Fruit fly (Drosophila melanogaster) whole organism, embryonic: ENCODE measurements around the gene CG33773.

ENCODE experiments used
- Ada2b ChIP-seq: fragments of 200-800 bp; sonication (Bioruptor generic); IDR thresholded peaks from 2 replicates; pipeline ENCODE4 v1.3.6; 2022; ENCODE audit warnings: missing biosample characterization, missing genetic modification characterization
- Atf3 ChIP-seq: fragments of 200-800 bp; sonication (Bioruptor generic); optimal IDR thresholded peaks from 3 replicates; lab custom pipeline; 2016; ENCODE audit warnings: missing biosample characterization, missing genetic modification characterization
- B-H2 ChIP-seq: fragments of 200-800 bp; sonication (Bioruptor generic); optimal IDR thresholded peaks from 2 replicates; lab custom pipeline; 2018; ENCODE audit warnings: missing biosample characterization, mild to moderate bottlenecking, missing genetic modification characterization
- CG10543 ChIP-seq: fragments of 200-800 bp; sonication (Bioruptor generic); optimal IDR thresholded peaks from 3 replicates; lab custom pipeline; 2017; ENCODE audit warnings: missing biosample characterization, mild to moderate bottlenecking, missing genetic modification characterization, moderate library complexity
- CG11504 ChIP-seq: fragments of 200-800 bp; sonication (Bioruptor generic); optimal IDR thresholded peaks from 3 replicates; lab custom pipeline; 2019; ENCODE audit warnings: missing biosample characterization, mild to moderate bottlenecking, missing genetic modification characterization, moderate library complexity
- CG12299 ChIP-seq: fragments of 200-800 bp; sonication (Bioruptor generic); optimal IDR thresholded peaks from 2 replicates; lab custom pipeline; 2018; ENCODE audit warnings: missing biosample characterization, mild to moderate bottlenecking, missing genetic modification characterization
- CG12659 ChIP-seq: fragments of 200-800 bp; sonication (Bioruptor generic); optimal IDR thresholded peaks from 3 replicates; lab custom pipeline; 2017; ENCODE audit warnings: mild to moderate bottlenecking, missing biosample characterization, missing genetic modification reagents, missing genetic modification characterization
- CG12769 ChIP-seq: fragments of 200-800 bp; sonication (Bioruptor generic); optimal IDR thresholded peaks from 2 replicates; lab custom pipeline; 2019; ENCODE audit warnings: missing biosample characterization, mild to moderate bottlenecking, missing genetic modification characterization, moderate library complexity
- CG14014 ChIP-seq: fragments of 200-800 bp; sonication (Bioruptor generic); IDR thresholded peaks from 2 replicates; pipeline ENCODE4 v1.3.6; 2022; ENCODE audit warnings: missing biosample characterization, missing genetic modification characterization
- CG15011 ChIP-seq: fragments of 200-800 bp; sonication (Bioruptor generic); optimal IDR thresholded peaks from 3 replicates; lab custom pipeline; 2018; ENCODE audit warnings: missing biosample characterization, mild to moderate bottlenecking, missing genetic modification characterization
- CG17385 ChIP-seq: fragments of 200-800 bp; sonication (Bioruptor generic); optimal IDR thresholded peaks from 3 replicates; lab custom pipeline; 2018; ENCODE audit warnings: missing biosample characterization, mild to moderate bottlenecking, missing genetic modification characterization
- CG18011 ChIP-seq: fragments of 200-800 bp; sonication (Bioruptor generic); optimal IDR thresholded peaks from 2 replicates; lab custom pipeline; 2017; ENCODE audit warnings: missing biosample characterization, missing genetic modification characterization, mild to moderate bottlenecking, moderate library complexity, missing genotype
- CG18476 ChIP-seq: fragments of 200-800 bp; sonication (Bioruptor generic); optimal IDR thresholded peaks from 2 replicates; lab custom pipeline; 2016; ENCODE audit warnings: missing biosample characterization, mild to moderate bottlenecking, missing genetic modification characterization
- CG2116 ChIP-seq: fragments of 200-800 bp; sonication (Bioruptor generic); optimal IDR thresholded peaks from 3 replicates; lab custom pipeline; 2018; ENCODE audit warnings: missing biosample characterization, mild to moderate bottlenecking, missing genetic modification characterization
- CG2202 ChIP-seq: fragments of 200-800 bp; sonication (Bioruptor generic); optimal IDR thresholded peaks from 2 replicates; lab custom pipeline; 2018; ENCODE audit warnings: missing biosample characterization, mild to moderate bottlenecking, missing genetic modification characterization
- CG30020 ChIP-seq: fragments of 200-800 bp; optimal IDR thresholded peaks from 2 replicates; lab custom pipeline; 2019; ENCODE audit warnings: missing biosample characterization, mild to moderate bottlenecking, missing genetic modification characterization, moderate library complexity
- CG30431 ChIP-seq: fragments of 200-800 bp; sonication (Bioruptor generic); optimal IDR thresholded peaks from 2 replicates; lab custom pipeline; 2017; ENCODE audit warnings: missing biosample characterization, missing genetic modification characterization
- CG31388 ChIP-seq: fragments of 200-800 bp; sonication (Bioruptor generic); optimal IDR thresholded peaks from 2 replicates; lab custom pipeline; 2016; ENCODE audit warnings: missing biosample characterization, missing genetic modification characterization
- CG32532 ChIP-seq: fragments of 200-800 bp; sonication (Bioruptor generic); IDR thresholded peaks from 2 replicates; pipeline ENCODE4 v1.3.6; 2022; ENCODE audit warnings: missing biosample characterization, missing genetic modification characterization
- CG43689 ChIP-seq: fragments of 200-800 bp; sonication (Bioruptor generic); IDR thresholded peaks from 2 replicates; pipeline ENCODE4 v1.3.6; 2022; ENCODE audit warnings: missing biosample characterization, missing genetic modification characterization
- CG4820 ChIP-seq: fragments of 200-800 bp; sonication (Bioruptor generic); optimal IDR thresholded peaks from 3 replicates; lab custom pipeline; 2016; ENCODE audit warnings: missing biosample characterization, missing genetic modification characterization
- CG6175 ChIP-seq: fragments of 200-800 bp; sonication (Bioruptor generic); IDR thresholded peaks from 3 replicates; pipeline ENCODE4 v1.3.6; 2022; ENCODE audit warnings: missing biosample characterization, missing genetic modification characterization
- CG6683 ChIP-seq: fragments of 200-800 bp; sonication (Bioruptor generic); optimal IDR thresholded peaks from 2 replicates; lab custom pipeline; 2017; ENCODE audit warnings: missing biosample characterization, mild to moderate bottlenecking, missing genetic modification characterization, missing genetic modification reagents
- CG7556 ChIP-seq: fragments of 200-800 bp; sonication (Bioruptor generic); optimal IDR thresholded peaks from 2 replicates; lab custom pipeline; 2017; ENCODE audit warnings: missing biosample characterization, mild to moderate bottlenecking, missing genetic modification characterization
- CG7786 ChIP-seq: fragments of 200-800 bp; sonication (Bioruptor generic); optimal IDR thresholded peaks from 2 replicates; lab custom pipeline; 2016; ENCODE audit warnings: missing biosample characterization, missing genetic modification characterization
- D ChIP-seq, 2 experiments: fragments of 200-800 bp in 1 of 2; fragments of >200 bp in 1 of 2; sonication (Bioruptor generic) in 1 of 2; optimal IDR thresholded peaks; 2 replicates in 1 of 2; 3 replicates in 1 of 2; lab custom pipeline; 2017; ENCODE audit warnings: mild to moderate bottlenecking in 1 of 2, missing biosample characterization in 1 of 2, missing genetic modification characterization in 1 of 2, missing genetic modification reagents in 1 of 2
- Dad ChIP-seq: fragments of 200-800 bp; sonication (Bioruptor generic); optimal IDR thresholded peaks from 3 replicates; lab custom pipeline; 2016; ENCODE audit warnings: missing biosample characterization, missing genetic modification characterization
- HLH4C ChIP-seq: fragments of 200-800 bp; sonication (Bioruptor generic); IDR thresholded peaks from 3 replicates; pipeline ENCODE4 v1.3.6; 2022; ENCODE audit warnings: missing biosample characterization, missing genetic modification characterization; ENCODE audit not compliant: partially characterized antibody
- MBD-R2 ChIP-seq: fragments of 200-800 bp; sonication (Bioruptor generic); IDR thresholded peaks from 2 replicates; pipeline ENCODE4 v1.3.6; 2022; ENCODE audit warnings: missing biosample characterization, missing genetic modification characterization
- Myb ChIP-seq: fragments of 200-800 bp; sonication (Bioruptor generic); optimal IDR thresholded peaks from 2 replicates; lab custom pipeline; 2016; ENCODE audit warnings: missing biosample characterization, missing genetic modification characterization
- Nf-YA ChIP-seq: fragments of 200-800 bp; sonication (Bioruptor generic); IDR thresholded peaks from 2 replicates; pipeline ENCODE4 v1.3.6; 2022; ENCODE audit warnings: missing biosample characterization, missing genetic modification characterization
- Nf-YC ChIP-seq: fragments of 200-800 bp; optimal IDR thresholded peaks from 3 replicates; lab custom pipeline; 2019; ENCODE audit warnings: missing biosample characterization, mild to moderate bottlenecking, missing genetic modification characterization, moderate library complexity
- Opbp ChIP-seq: fragments of 200-800 bp; sonication (Bioruptor generic); IDR thresholded peaks from 3 replicates; pipeline ENCODE4 v1.3.6; 2022; ENCODE audit warnings: missing biosample characterization, missing genetic modification characterization; ENCODE audit not compliant: partially characterized antibody
- Ptx1 ChIP-seq: fragments of 200-800 bp; sonication (Bioruptor generic); IDR thresholded peaks from 2 replicates; pipeline ENCODE4 v1.3.6; 2022; ENCODE audit warnings: missing biosample characterization, missing genetic modification characterization
- Sry-β ChIP-seq: fragments of 200-800 bp; sonication (Bioruptor generic); optimal IDR thresholded peaks from 2 replicates; lab custom pipeline; 2018; ENCODE audit warnings: missing biosample characterization, mild to moderate bottlenecking, missing genetic modification characterization, moderate library complexity
- Ssrp ChIP-seq: fragments of 200-800 bp; sonication (Bioruptor generic); optimal IDR thresholded peaks from 2 replicates; lab custom pipeline; 2018; ENCODE audit warnings: missing biosample characterization, mild to moderate bottlenecking, missing genetic modification characterization, moderate library complexity
- bab2 ChIP-seq: fragments of 200-800 bp; sonication (Bioruptor generic); optimal IDR thresholded peaks from 2 replicates; lab custom pipeline; 2016; ENCODE audit warnings: missing biosample characterization, missing genetic modification characterization
- dan ChIP-seq: fragments of 200-800 bp; sonication (Bioruptor generic); IDR thresholded peaks from 2 replicates; pipeline ENCODE4 v1.3.6; 2022; ENCODE audit warnings: missing biosample characterization, missing genetic modification characterization
- dysf ChIP-seq: fragments of 200-800 bp; sonication (Bioruptor generic); IDR thresholded peaks from 3 replicates; pipeline ENCODE4 v1.3.6; 2022; ENCODE audit warnings: missing biosample characterization, missing genetic modification characterization
- grau ChIP-seq: fragments of 200-800 bp; optimal IDR thresholded peaks from 3 replicates; lab custom pipeline; 2019; ENCODE audit warnings: missing biosample characterization, mild to moderate bottlenecking, missing genetic modification characterization, moderate library complexity
- gsb ChIP-seq: fragments of 200-800 bp; sonication (Bioruptor generic); IDR thresholded peaks from 2 replicates; pipeline ENCODE4 v1.3.6; 2022; ENCODE audit warnings: missing biosample characterization, missing genetic modification characterization
- hb ChIP-seq: fragments of 200-800 bp; sonication (Bioruptor generic); IDR thresholded peaks from 3 replicates; pipeline ENCODE4 v1.3.6; 2022; ENCODE audit warnings: missing biosample characterization, missing genetic modification characterization; ENCODE audit not compliant: partially characterized antibody
- lilli ChIP-seq: fragments of 200-800 bp; sonication (Bioruptor generic); optimal IDR thresholded peaks from 3 replicates; lab custom pipeline; 2016; ENCODE audit warnings: missing biosample characterization, missing genetic modification characterization
- sisA ChIP-seq: fragments of 200-800 bp; sonication (Bioruptor generic); IDR thresholded peaks from 2 replicates; pipeline ENCODE4 v1.3.6; 2022; ENCODE audit warnings: missing biosample characterization, missing genetic modification characterization
- tin ChIP-seq: fragments of 200-800 bp; sonication (Bioruptor generic); optimal IDR thresholded peaks from 3 replicates; lab custom pipeline; 2016; ENCODE audit warnings: missing biosample characterization, missing genetic modification characterization
- tna ChIP-seq: fragments of 200-800 bp; sonication (Bioruptor generic); IDR thresholded peaks from 2 replicates; pipeline ENCODE4 v1.3.6; 2022; ENCODE audit warnings: missing biosample characterization, missing genetic modification characterization; ENCODE audit not compliant: partially characterized antibody
- unpg ChIP-seq: fragments of 200-800 bp; sonication (Bioruptor generic); optimal IDR thresholded peaks from 3 replicates; lab custom pipeline; 2018; ENCODE audit warnings: missing biosample characterization, mild to moderate bottlenecking, missing genetic modification characterization, moderate library complexity
- vvl ChIP-seq: fragments of 200-800 bp; sonication (Bioruptor generic); IDR thresholded peaks from 2 replicates; pipeline ENCODE4 v1.3.6; 2022; ENCODE audit warnings: missing biosample characterization, missing genetic modification characterization
- yki ChIP-seq: fragments of >200 bp; optimal IDR thresholded peaks from 3 replicates; lab custom pipeline; 2018
- zfh1 ChIP-seq: fragments of 200-800 bp; sonication (Bioruptor generic); IDR thresholded peaks from 3 replicates; pipeline ENCODE4 v1.3.6; 2022; ENCODE audit warnings: missing biosample characterization, missing genetic modification characterization

CG33773 gene

DNA sequence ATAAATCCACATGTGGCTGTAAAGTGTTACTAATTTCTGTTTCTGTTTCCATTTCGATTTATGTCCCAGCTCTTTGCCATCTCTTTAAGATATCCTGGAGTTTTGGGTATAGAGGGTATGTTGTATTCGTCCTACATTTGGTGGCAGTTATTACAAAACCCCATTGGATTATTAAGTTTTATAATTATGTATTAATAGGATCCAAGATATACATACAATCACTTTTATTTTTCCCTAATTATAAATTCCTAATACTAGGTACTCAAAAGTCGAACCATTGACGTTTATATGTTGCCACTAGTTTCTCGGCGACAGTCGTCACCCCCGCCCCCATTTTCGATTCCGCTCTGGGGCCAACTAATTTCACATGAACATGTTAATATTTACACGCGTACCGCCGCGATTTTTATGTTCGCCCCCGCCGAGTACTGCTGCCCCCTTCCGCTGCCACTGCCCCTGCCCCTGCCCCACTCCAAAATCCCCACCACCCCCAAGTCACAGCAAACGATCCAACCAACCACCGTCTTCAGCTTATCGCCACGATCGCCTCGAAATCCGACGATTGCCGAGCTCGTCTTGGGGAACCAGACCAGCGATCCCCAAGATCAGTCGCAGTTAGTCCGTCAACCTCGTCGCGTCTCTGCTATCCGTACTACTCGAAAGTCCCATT lies 29.6 kb downstream of the CG33773 start, which contains the start of gene Sox100B (continued):
- TF ChIP-seq CG2202 (tag; lab: Kevin White, UChicago) (peak; percentile 63), CG14014 (GFP tag; lab: Robert Waterston, UW) (no peak), Myb (GFP tag; lab: Kevin White, UChicago) (no peak), tin (GFP tag; lab: Kevin White, UChicago) (peak; percentile 63), CG12769 (tag; lab: Kevin White, UChicago) (no peak), CG11504 (tag; lab: Kevin White, UChicago) (peak; percentile 73), Nf-YC (tag; lab: Kevin White, UChicago) (peak; percentile 83), tna (GFP tag; lab: Robert Waterston, UW) (no peak), CG32532 (peak; percentile 29; the same call in 1 of the 2 replicates), dysf (peak; percentile 73), B-H2 (GFP tag; lab: Kevin White, UChicago) (no peak), yki (lab: Kevin White, UChicago) (no peak), lilli (GFP tag; lab: Kevin White, UChicago) (peak; percentile 31), Nf-YA (no peak; the same call in 1 of the 2 replicates), unpg (GFP tag; lab: Kevin White, UChicago) (peak; percentile 72), CG7556 (GFP tag; lab: Kevin White, UChicago) (peak; percentile 49), grau (tag; lab: Kevin White, UChicago) (peak; percentile 73), Ada2b (peak; percentile 53), Dad (GFP tag; lab: Kevin White, UChicago) (no peak), CG6175 (no peak), bab2 (GFP tag; lab: Kevin White, UChicago) (peak; percentile 36), CG30431 (GFP tag; lab: Kevin White, UChicago) (peak; percentile 43), dan (GFP tag; lab: Robert Waterston, UW) (peak; percentile 74), CG7786 (GFP tag; lab: Kevin White, UChicago) (no peak), CG4820 (peak; percentile 51), CG43689 (GFP tag; lab: Robert Waterston, UW) (no peak), Opbp (GFP tag; lab: Robert Waterston, UW) (no peak), zfh1 (GFP tag; lab: Robert Waterston, UW) (peak; percentile 89), CG12659 (GFP tag; lab: Kevin White, UChicago) (peak; percentile 33), sisA (GFP tag; lab: Robert Waterston, UW) (peak; percentile 66), MBD-R2 (GFP tag; lab: Robert Waterston, UW) (no peak), Atf3 (GFP tag; lab: Kevin White, UChicago) (no peak), hb (GFP tag; lab: Robert Waterston, UW) (no peak), CG31388 (GFP tag; lab: Kevin White, UChicago) (peak; percentile 5), gsb (GFP tag; lab: Robert Waterston, UW) (no peak), Sry-β (GFP tag; lab: Kevin White, UChicago) (no peak), CG6683 (GFP tag; lab: Kevin White, UChicago) (no peak), HLH4C (GFP tag; lab: Robert Waterston, UW) (no peak), CG10543 (GFP tag; lab: Kevin White, UChicago) (peak; percentile 24), CG30020 (tag; lab: Kevin White, UChicago) (no peak), CG17385 (GFP tag; lab: Kevin White, UChicago) (peak; percentile 36), CG18476 (GFP tag; lab: Kevin White, UChicago) (no peak), Ssrp (tag; lab: Kevin White, UChicago) (peak; percentile 81), CG18011 (GFP tag; lab: Kevin White, UChicago) (no peak), CG15011 (peak; percentile 2), CG2116 (GFP tag; lab: Kevin White, UChicago) (peak; percentile 19), D (optimal IDR thresholded peaks at IDR 0.05; lab: Kevin White, UChicago) (no peak), D (GFP tag; optimal IDR thresholded peaks at IDR 0.05; lab: Kevin White, UChicago) (peak; percentile 72), CG12299 (no peak), vvl (peak; percentile 89), Ptx1 (GFP tag; lab: Robert Waterston, UW) (peak; percentile 73)
